Fruit fly (Drosophila melanogaster): ENCODE measurements around the gene CG31365.

The CG31365 gene

dm6 chr3R:23117683-23118470 is 8.3 kb downstream of the CG31365 start, which contains the start of the genes Rassf and CenB1A:
Gene Rassf, minus strand, starts transcription at chr3R:23117931.
Gene CenB1A, plus strand, starts transcription at chr3R:23118400.
- TF ChIP-seq salr (GFP tag; optimal IDR thresholded peaks at IDR 0.05) (peak in 1 of 2 experiments; percentile 24), CG9139 (GFP tag; optimal IDR thresholded peaks at IDR 0.05) (no peak), CG10669 (GFP tag; optimal IDR thresholded peaks at IDR 0.05) (no peak), CG31627 (GFP tag; optimal IDR thresholded peaks at IDR 0.05) (peak; percentile 68), Lpt (GFP tag; optimal IDR thresholded peaks at IDR 0.05) (no peak), CG4318 (GFP tag; optimal IDR thresholded peaks at IDR 0.05) (no peak), Sox14 (GFP tag; optimal IDR thresholded peaks at IDR 0.05) (peak; percentile 87), CG6808 (GFP tag; optimal IDR thresholded peaks at IDR 0.05) (peak; percentile 29), CG3032 (tag; optimal IDR thresholded peaks at IDR 0.05) (peak; percentile 35), eg (GFP tag; IDR thresholded peaks at IDR 0.05) (0 out of 3 replicates have a peak, but pooled peaks have one; percentile 30), topi (GFP tag; optimal IDR thresholded peaks at IDR 0.05) (peak; percentile 51), Hr4 (GFP tag; optimal IDR thresholded peaks at IDR 0.05) (no peak), CG34406 (GFP tag; optimal IDR thresholded peaks at IDR 0.05) (peak; percentile 19), CG11762 (GFP tag; optimal IDR thresholded peaks at IDR 0.05; ENCODE audit: insufficient read depth) (peak; percentile 7), achi (GFP tag; optimal IDR thresholded peaks at IDR 0.05) (peak; percentile 28), fkh (GFP tag; optimal IDR thresholded peaks at IDR 0.05) (peak; percentile 39), Eip75B (GFP tag; optimal IDR thresholded peaks at IDR 0.05) (peak; percentile 35), svp (GFP tag) (peak; percentile 76), Hr39 (GFP tag; optimal IDR thresholded peaks at IDR 0.05) (peak; percentile 61), CG6276 (GFP tag; optimal IDR thresholded peaks at IDR 0.05) (no peak), dsx (GFP tag; optimal IDR thresholded peaks at IDR 0.05; ENCODE audit: poor library complexity, severe bottlenecking) (no peak), Eip78C (GFP tag) (peak; percentile 66), CG6163 (GFP tag; IDR thresholded peaks at IDR 0.05) (peak; percentile 55; the same call in 2 of the 3 replicates), spab (GFP tag; optimal IDR thresholded peaks at IDR 0.05) (no peak), Smox (GFP tag; optimal IDR thresholded peaks at IDR 0.05) (no peak), Blimp-1 (GFP tag; optimal IDR thresholded peaks at IDR 0.05) (no peak), CG16779 (tag; optimal IDR thresholded peaks at IDR 0.05) (no peak), CG11902 (GFP tag; optimal IDR thresholded peaks at IDR 0.05) (peak; percentile 45), CG8319 (GFP tag; optimal IDR thresholded peaks at IDR 0.05) (peak; percentile 20), CG6854 (GFP tag; optimal IDR thresholded peaks at IDR 0.05) (peak; percentile 42), vri (GFP tag; optimal IDR thresholded peaks at IDR 0.05) (peak; percentile 32), pdm3 (GFP tag; optimal IDR thresholded peaks at IDR 0.05) (no peak), Sox102F (GFP tag; optimal IDR thresholded peaks at IDR 0.05) (peak; percentile 12), fd59A (GFP tag; optimal IDR thresholded peaks at IDR 0.05) (no peak), acj6 (GFP tag; optimal IDR thresholded peaks at IDR 0.05) (peak; percentile 46), dac (GFP tag; optimal IDR thresholded peaks at IDR 0.05) (no peak), esn (GFP tag; optimal IDR thresholded peaks at IDR 0.05) (peak; percentile 42), OdsH (GFP tag; optimal IDR thresholded peaks at IDR 0.05) (no peak), Ets96B (tag; optimal IDR thresholded peaks at IDR 0.05) (peak; percentile 15), ss (GFP tag; optimal IDR thresholded peaks at IDR 0.05) (peak in 1 of 2 experiments; percentile 20), fd85E (GFP tag; optimal IDR thresholded peaks at IDR 0.05) (no peak), CG3919 (GFP tag; optimal IDR thresholded peaks at IDR 0.05) (peak; percentile 58), Sox15 (GFP tag; optimal IDR thresholded peaks at IDR 0.05) (peak; percentile 33), CG32006 (GFP tag; optimal IDR thresholded peaks at IDR 0.05) (peak; percentile 43), CG10631 (GFP tag; optimal IDR thresholded peaks at IDR 0.05) (peak; percentile 44), CG1621 (tag; optimal IDR thresholded peaks at IDR 0.05) (no peak), CG6792 (GFP tag; optimal IDR thresholded peaks at IDR 0.05) (peak; percentile 13), Ets21C (GFP tag; optimal IDR thresholded peaks at IDR 0.05) (no peak), CG7368 (GFP tag; optimal IDR thresholded peaks at IDR 0.05) (peak; percentile 38), net (GFP tag; optimal IDR thresholded peaks at IDR 0.05) (no peak)
